Fruit fly (Drosophila melanogaster) whole organism, prepupa: ENCODE results near the gene CG14259.

Source experiments
- Blimp-1 ChIP-seq: fragments of 200-800 bp; sonication (Bioruptor generic); optimal IDR thresholded peaks from 3 replicates; lab custom pipeline; 2017; ENCODE audit warnings: missing biosample characterization, missing genetic modification characterization, mild to moderate bottlenecking, moderate library complexity, missing genetic modification reagents
- CG10669 ChIP-seq: fragments of 200-800 bp; sonication (Bioruptor generic); optimal IDR thresholded peaks from 3 replicates; lab custom pipeline; 2018; ENCODE audit warnings: missing biosample characterization, mild to moderate bottlenecking, missing genetic modification characterization, moderate library complexity
- CG11762 ChIP-seq: fragments of 200-800 bp; sonication (Bioruptor generic); optimal IDR thresholded peaks from 3 replicates; lab custom pipeline; 2016; ENCODE audit warnings: missing biosample characterization, missing genetic modification characterization; ENCODE audit not compliant: insufficient read depth
- CG11902 ChIP-seq: fragments of 200-800 bp; sonication (Bioruptor generic); optimal IDR thresholded peaks from 3 replicates; lab custom pipeline; 2016; ENCODE audit warnings: missing biosample characterization, missing genetic modification characterization
- CG15336 ChIP-seq: fragments of 200-800 bp; sonication (Bioruptor generic); IDR thresholded peaks from 2 replicates; pipeline ENCODE4 v1.3.6; 2022; ENCODE audit warnings: missing biosample characterization, missing genetic modification characterization
- CG31627 ChIP-seq: fragments of 200-800 bp; sonication (Bioruptor generic); optimal IDR thresholded peaks from 3 replicates; lab custom pipeline; 2016; ENCODE audit warnings: missing biosample characterization, missing genetic modification characterization
- CG34406 ChIP-seq: fragments of 200-800 bp; sonication (Bioruptor generic); optimal IDR thresholded peaks from 3 replicates; lab custom pipeline; 2016; ENCODE audit warnings: missing biosample characterization, missing genetic modification characterization
- CG6792 ChIP-seq: fragments of 200-800 bp; sonication (Bioruptor generic); optimal IDR thresholded peaks from 3 replicates; lab custom pipeline; 2016; ENCODE audit warnings: missing biosample characterization, missing genetic modification characterization
- CG6808 ChIP-seq: fragments of 200-800 bp; sonication (Bioruptor generic); optimal IDR thresholded peaks from 3 replicates; lab custom pipeline; 2017; ENCODE audit warnings: missing biosample characterization, missing genetic modification characterization, mild to moderate bottlenecking, moderate library complexity, missing genetic modification reagents
- CG6854 ChIP-seq: fragments of 200-800 bp; sonication (Bioruptor generic); optimal IDR thresholded peaks from 2 replicates; lab custom pipeline; 2017; ENCODE audit warnings: missing biosample characterization, mild to moderate bottlenecking, missing genetic modification characterization
- CG8119 ChIP-seq: fragments of 200-800 bp; sonication (Bioruptor generic); IDR thresholded peaks from 3 replicates; pipeline ENCODE4 v1.3.6; 2022; ENCODE audit warnings: missing biosample characterization, missing genetic modification characterization
- CG8632 ChIP-seq: fragments of 200-800 bp; sonication (Bioruptor generic); optimal IDR thresholded peaks from 3 replicates; lab custom pipeline; 2016; ENCODE audit warnings: missing biosample characterization, missing genetic modification characterization
- CG9139 ChIP-seq: fragments of 200-800 bp; sonication (Bioruptor generic); optimal IDR thresholded peaks from 3 replicates; lab custom pipeline; 2017; ENCODE audit warnings: missing biosample characterization, mild to moderate bottlenecking, missing genetic modification characterization
- Eip78C ChIP-seq: fragments of 200-800 bp; sonication (Bioruptor generic); peaks from one replicate; lab custom pipeline; 2016; ENCODE audit warnings: missing biosample characterization, missing genetic modification characterization
- Ets21C ChIP-seq: fragments of 200-800 bp; sonication (Bioruptor generic); optimal IDR thresholded peaks from 3 replicates; lab custom pipeline; 2016; ENCODE audit warnings: missing biosample characterization, missing genetic modification characterization
- Hr38 ChIP-seq: sonication (Bioruptor generic); optimal IDR thresholded peaks from 2 replicates; lab custom pipeline; 2016; ENCODE audit warnings: missing biosample characterization, missing genetic modification characterization
- Smox ChIP-seq: fragments of 200-800 bp; sonication (Bioruptor generic); optimal IDR thresholded peaks from 3 replicates; lab custom pipeline; 2016; ENCODE audit warnings: missing biosample characterization, missing genetic modification characterization
- Sox102F ChIP-seq: fragments of 200-800 bp; sonication (Bioruptor generic); optimal IDR thresholded peaks from 2 replicates; lab custom pipeline; 2016; ENCODE audit warnings: missing biosample characterization, mild to moderate bottlenecking, missing genetic modification characterization
- Sox15 ChIP-seq: fragments of 200-800 bp; sonication (Bioruptor generic); optimal IDR thresholded peaks from 3 replicates; lab custom pipeline; 2016; ENCODE audit warnings: missing biosample characterization, missing genetic modification characterization
- achi ChIP-seq: fragments of 200-800 bp; sonication (Bioruptor generic); optimal IDR thresholded peaks from 3 replicates; lab custom pipeline; 2016; ENCODE audit warnings: missing biosample characterization, missing genetic modification characterization
- acj6 ChIP-seq: fragments of 200-800 bp; sonication (Bioruptor generic); optimal IDR thresholded peaks from 3 replicates; lab custom pipeline; 2016; ENCODE audit warnings: missing biosample characterization, missing genetic modification characterization
- dsx ChIP-seq: fragments of 200-800 bp; optimal IDR thresholded peaks from 3 replicates; lab custom pipeline; 2019; ENCODE audit warnings: missing biosample characterization, mild to moderate bottlenecking, missing genetic modification characterization, moderate library complexity; ENCODE audit not compliant: poor library complexity, severe bottlenecking
- eg ChIP-seq: fragments of 200-800 bp; sonication (Bioruptor generic); IDR thresholded peaks from 3 replicates; pipeline ENCODE4 v1.3.6; 2022; ENCODE audit warnings: missing biosample characterization, missing genetic modification characterization
- fd59A ChIP-seq: fragments of 200-800 bp; sonication (Bioruptor generic); optimal IDR thresholded peaks from 2 replicates; lab custom pipeline; 2017; ENCODE audit warnings: missing biosample characterization, mild to moderate bottlenecking, missing genetic modification characterization, missing genetic modification reagents
- fd85E ChIP-seq: fragments of 200-800 bp; sonication (Bioruptor generic); optimal IDR thresholded peaks from 3 replicates; lab custom pipeline; 2016; ENCODE audit warnings: missing biosample characterization, missing genetic modification characterization
- fkh ChIP-seq: fragments of 200-800 bp; sonication (Bioruptor generic); optimal IDR thresholded peaks from 3 replicates; lab custom pipeline; 2017; ENCODE audit warnings: missing biosample characterization, mild to moderate bottlenecking, missing genetic modification characterization, moderate library complexity
- net ChIP-seq: fragments of 200-800 bp; sonication (Bioruptor generic); optimal IDR thresholded peaks from 3 replicates; lab custom pipeline; 2016; ENCODE audit warnings: missing biosample characterization, missing genetic modification characterization
- pdm3 ChIP-seq: fragments of 200-800 bp; sonication (Bioruptor generic); optimal IDR thresholded peaks from 3 replicates; lab custom pipeline; 2016; ENCODE audit warnings: missing biosample characterization, missing genetic modification characterization
- salr ChIP-seq, 2 experiments: fragments of 200-800 bp; sonication (Bioruptor generic); optimal IDR thresholded peaks; 3 replicates each; lab custom pipeline; 2016 to 2018; ENCODE audit warnings: missing biosample characterization in 2 of 2, missing genetic modification characterization in 2 of 2, mild to moderate bottlenecking in 1 of 2
- ss ChIP-seq, 2 experiments: fragments of 200-800 bp; sonication (Bioruptor generic); optimal IDR thresholded peaks; 2 replicates in 1 of 2; 3 replicates in 1 of 2; lab custom pipeline; 2017 to 2018; ENCODE audit warnings: mild to moderate bottlenecking in 2 of 2, missing biosample characterization in 2 of 2, missing genetic modification characterization in 2 of 2, moderate library complexity in 1 of 2
- svp ChIP-seq: fragments of 200-800 bp; sonication (Bioruptor generic); peaks from one replicate; lab custom pipeline; 2016; ENCODE audit warnings: missing biosample characterization, missing genetic modification characterization
- topi ChIP-seq: fragments of 200-800 bp; sonication (Bioruptor generic); optimal IDR thresholded peaks from 3 replicates; lab custom pipeline; 2016; ENCODE audit warnings: missing biosample characterization, missing genetic modification characterization
- vri ChIP-seq: fragments of 200-800 bp; sonication (Bioruptor generic); optimal IDR thresholded peaks from 3 replicates; lab custom pipeline; 2016; ENCODE audit warnings: missing biosample characterization, mild to moderate bottlenecking, missing genetic modification characterization

The CG14259 gene

DNA sequence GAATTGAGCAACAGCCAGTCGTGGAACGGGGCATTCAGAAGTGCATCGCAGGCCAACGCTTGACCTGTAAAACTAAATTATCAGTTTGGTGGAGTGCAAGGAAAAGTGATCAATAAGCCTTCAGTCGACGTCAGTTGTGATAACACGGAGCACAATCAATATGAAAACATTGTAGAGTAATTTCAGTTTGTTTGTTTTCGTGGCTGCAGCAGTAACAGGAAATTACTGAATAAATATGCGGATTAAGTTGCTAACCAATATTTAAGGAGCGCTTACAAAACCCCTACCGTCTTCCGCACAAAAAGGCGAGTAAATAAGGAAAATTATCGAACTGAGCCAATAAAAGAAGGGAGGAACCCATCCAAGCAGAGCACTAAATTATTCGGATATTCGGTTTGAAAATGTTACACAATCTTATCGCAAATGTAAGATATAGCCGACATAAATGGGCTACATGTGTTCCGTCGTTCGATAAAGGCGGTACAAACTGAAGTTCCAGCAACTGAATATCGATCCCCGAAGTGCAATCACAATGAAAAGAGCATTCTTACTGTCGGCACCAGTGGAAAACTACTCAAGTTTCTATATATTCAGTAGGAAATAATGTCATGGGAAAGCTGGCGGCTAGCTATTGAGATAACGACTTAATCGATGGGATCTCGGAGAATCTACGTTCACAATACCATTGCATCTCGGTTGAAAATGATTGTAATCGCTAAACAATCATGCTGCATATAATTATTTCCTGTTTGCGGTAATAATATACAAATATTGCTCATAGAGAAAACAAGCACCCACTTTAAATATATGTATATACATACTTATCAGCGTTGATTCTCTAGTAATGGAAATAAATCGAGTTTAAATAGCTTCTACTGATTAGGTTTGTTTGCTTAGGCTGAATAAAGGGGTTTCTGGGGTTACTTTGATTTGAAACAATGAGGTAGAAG lies 41.6 kb downstream of the CG14259 start (continued):
- TF ChIP-seq topi (peak; percentile 22), ss (GFP tag; optimal IDR thresholded peaks at IDR 0.05; lab: Kevin White, UChicago) (peak; percentile 22 to 69), CG11902 (GFP tag; lab: Kevin White, UChicago) (no peak), fd59A (GFP tag; lab: Kevin White, UChicago) (peak; percentile 35), CG8632 (GFP tag; lab: Kevin White, UChicago) (peak; percentile 72), Sox15 (GFP tag; lab: Kevin White, UChicago) (no peak), pdm3 (GFP tag; lab: Kevin White, UChicago) (peak; percentile 55), CG34406 (GFP tag; lab: Kevin White, UChicago) (peak; percentile 68), dsx (peak; percentile 50), CG11762 (peak; percentile 18), CG6792 (GFP tag; lab: Kevin White, UChicago) (peak; percentile 77), Eip78C (GFP tag; lab: Kevin White, UChicago) (peak; percentile 92), vri (GFP tag; lab: Kevin White, UChicago) (peak; percentile 64), Blimp-1 (peak; percentile 22), achi (peak; percentile 41), CG9139 (GFP tag; lab: Kevin White, UChicago) (peak; percentile 62), Smox (GFP tag; lab: Kevin White, UChicago) (peak; percentile 58), CG6854 (GFP tag; lab: Kevin White, UChicago) (peak; percentile 42)

DNA sequence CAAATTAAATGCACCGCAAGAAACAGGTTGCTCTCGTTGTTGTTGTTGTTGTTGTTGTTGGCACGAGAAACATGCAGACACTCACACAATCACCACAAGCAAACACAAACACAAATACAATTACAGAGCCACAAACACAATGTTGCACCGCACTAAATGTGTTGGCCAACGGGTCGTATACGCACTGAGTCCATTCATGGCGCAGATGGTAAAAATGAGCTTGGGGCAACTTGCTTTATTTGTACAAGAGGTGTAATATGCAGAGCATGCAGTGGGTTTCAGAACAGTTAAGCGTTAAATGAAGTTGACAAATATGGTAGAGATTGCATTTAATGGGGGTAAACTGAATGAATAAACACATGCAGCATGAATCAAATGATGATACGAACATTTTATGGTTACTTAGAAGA lies 43.6 kb downstream of the CG14259 start:
- TF ChIP-seq fkh (GFP tag; lab: Kevin White, UChicago) = peak; percentile 87
- no peak for TF ChIP-seq Ets21C (GFP tag; lab: Kevin White, UChicago)
- no peak for TF ChIP-seq CG8632 (GFP tag; lab: Kevin White, UChicago)
- TF ChIP-seq Eip78C (GFP tag; lab: Kevin White, UChicago) = peak; percentile 30
- no peak for TF ChIP-seq CG34406 (GFP tag; lab: Kevin White, UChicago)
- no peak for TF ChIP-seq CG11762
- TF ChIP-seq CG31627 (GFP tag; lab: Kevin White, UChicago) = no peak
- TF ChIP-seq Sox102F (GFP tag; lab: Kevin White, UChicago) = no peak
- TF ChIP-seq CG6854 (GFP tag; lab: Kevin White, UChicago) = peak; percentile 24
- no peak for TF ChIP-seq fd85E (GFP tag; lab: Kevin White, UChicago)
- peak; percentile 31; the same call in 1 of the 2 replicates for TF ChIP-seq CG15336 (GFP tag; lab: Robert Waterston, UW)
- TF ChIP-seq Hr38 (GFP tag; lab: Kevin White, UChicago) = no peak
- peak; percentile 90 for TF ChIP-seq dsx
- peak; percentile 13; the same call in 1 of the 3 replicates for TF ChIP-seq eg

- TF ChIP-seq CG10669 (no peak), CG9139 (GFP tag; lab: Kevin White, UChicago) (no peak), fkh (GFP tag; lab: Kevin White, UChicago) (no peak), CG8119 (GFP tag; lab: Robert Waterston, UW) (no peak), CG6808 (GFP tag; lab: Kevin White, UChicago) (no peak), Sox15 (GFP tag; lab: Kevin White, UChicago) (no peak), net (GFP tag; lab: Kevin White, UChicago) (no peak), Hr38 (GFP tag; lab: Kevin White, UChicago) (no peak), Eip78C (GFP tag; lab: Kevin White, UChicago) (no peak), svp (GFP tag; lab: Kevin White, UChicago) (no peak), acj6 (GFP tag; lab: Kevin White, UChicago) (no peak), salr (GFP tag; optimal IDR thresholded peaks at IDR 0.05; lab: Kevin White, UChicago) (no peak)
These were observed 44.4 kb downstream of the CG14259 start for dm6 chr3R:27138700-27139099.
